Worm (Caenorhabditis elegans) whole organism, L3 larva: ENCODE results near the gene unc-132.

Experiments used
- R02D3.7 ChIP-seq: fragments of 150-350 bp; optimal IDR thresholded peaks from 2 replicates; lab custom pipeline; 2014; ENCODE audit warnings: missing biosample characterization, missing genetic modification characterization
- ZK546.5 ChIP-seq: sonication (generic microtip); optimal IDR thresholded peaks from 2 replicates; lab custom pipeline; 2017; ENCODE audit warnings: missing biosample characterization, missing genetic modification characterization
- ceh-16 ChIP-seq: sonication (generic microtip); optimal IDR thresholded peaks from 2 replicates; lab custom pipeline; 2017; ENCODE audit warnings: missing biosample characterization, missing genetic modification characterization
- ceh-82 ChIP-seq: fragments of 150-350 bp; optimal IDR thresholded peaks from 2 replicates; lab custom pipeline; 2014; ENCODE audit warnings: missing biosample characterization, missing genetic modification characterization
- daf-12 ChIP-seq: fragments of 150-350 bp; optimal IDR thresholded peaks from 2 replicates; lab custom pipeline; 2014; ENCODE audit warnings: missing biosample characterization, missing genetic modification reagents, missing genetic modification characterization
- egl-27 ChIP-seq: sonication (generic microtip); optimal IDR thresholded peaks from 4 replicates; lab custom pipeline; 2017; ENCODE audit warnings: missing biosample characterization, missing genetic modification reagents, missing genetic modification characterization
- egl-5 ChIP-seq: fragments of 150-350 bp; optimal IDR thresholded peaks from 2 replicates; lab custom pipeline; 2017; ENCODE audit warnings: missing biosample characterization, missing genetic modification reagents, missing genetic modification characterization, inconsistent platforms
- elt-1 ChIP-seq: fragments of 150-350 bp; optimal IDR thresholded peaks from 2 replicates; lab custom pipeline; 2014; ENCODE audit warnings: missing biosample characterization, missing genetic modification characterization
- elt-2 ChIP-seq: sonication (generic microtip); optimal IDR thresholded peaks from 2 replicates; lab custom pipeline; 2016; ENCODE audit warnings: missing genetic modification reagents, mild to moderate bottlenecking, missing genetic modification characterization, missing compliant biosample characterization
- elt-3 ChIP-seq, 3 experiments: fragments of 150-350 bp in 1 of 3; sonication (generic microtip) in 2 of 3; optimal IDR thresholded peaks; 2 replicates in 2 of 3; 4 replicates in 1 of 3; lab custom pipeline; 2014 to 2017; ENCODE audit warnings: missing biosample characterization in 3 of 3, missing genetic modification characterization in 3 of 3
- fkh-10 ChIP-seq: sonication (generic microtip); optimal IDR thresholded peaks from 2 replicates; lab custom pipeline; 2017; ENCODE audit warnings: missing biosample characterization, missing genetic modification reagents, missing genetic modification characterization
- fkh-2 ChIP-seq: fragments of 150-350 bp; optimal IDR thresholded peaks from 2 replicates; lab custom pipeline; 2014; ENCODE audit warnings: missing biosample characterization, missing genetic modification reagents, missing genetic modification characterization
- hmg-11 ChIP-seq: sonication (generic microtip); optimal IDR thresholded peaks from 2 replicates; lab custom pipeline; 2016; ENCODE audit warnings: missing genetic modification characterization, missing compliant biosample characterization
- jun-1 ChIP-seq: fragments of 150-350 bp; optimal IDR thresholded peaks from 2 replicates; lab custom pipeline; 2014; ENCODE audit warnings: missing biosample characterization, missing genetic modification reagents, missing genetic modification characterization
- lin-15B ChIP-seq: fragments of 150-350 bp; optimal IDR thresholded peaks from 2 replicates; lab custom pipeline; 2014; ENCODE audit warnings: missing biosample characterization, missing genetic modification characterization
- lin-39 ChIP-seq: fragments of 150-350 bp; optimal IDR thresholded peaks from 2 replicates; lab custom pipeline; 2018; ENCODE audit warnings: missing biosample characterization, missing genetic modification reagents, missing genetic modification characterization
- lsy-12 ChIP-seq: sonication (generic microtip); optimal IDR thresholded peaks from 2 replicates; lab custom pipeline; 2016; ENCODE audit warnings: mild to moderate bottlenecking, missing genetic modification characterization, missing compliant biosample characterization
- mml-1 ChIP-seq: fragments of 150-350 bp; sonication (generic microtip); optimal IDR thresholded peaks from 3 replicates; lab custom pipeline; 2014; ENCODE audit warnings: missing biosample characterization, missing genetic modification characterization
- nfya-1 ChIP-seq: sonication (generic microtip); optimal IDR thresholded peaks from 2 replicates; lab custom pipeline; 2017; ENCODE audit warnings: missing genetic modification characterization, mild to moderate bottlenecking, missing compliant biosample characterization, antibody characterized with exemption, moderate library complexity; ENCODE audit not compliant: insufficient read depth
- nhr-11 ChIP-seq: fragments of 150-350 bp; optimal IDR thresholded peaks from 2 replicates; lab custom pipeline; 2014; ENCODE audit warnings: missing biosample characterization, missing genetic modification characterization
- nhr-12 ChIP-seq: fragments of 150-350 bp; optimal IDR thresholded peaks from 2 replicates; lab custom pipeline; 2014; ENCODE audit warnings: missing biosample characterization, missing genetic modification characterization
- nhr-23 ChIP-seq: fragments of 150-350 bp; optimal IDR thresholded peaks from 2 replicates; lab custom pipeline; 2014; ENCODE audit warnings: missing biosample characterization, missing genetic modification reagents, missing genetic modification characterization
- nhr-237 ChIP-seq: fragments of 150-350 bp; optimal IDR thresholded peaks from 2 replicates; lab custom pipeline; 2014; ENCODE audit warnings: missing biosample characterization, missing genetic modification characterization
- nhr-25 ChIP-seq: sonication (generic microtip); optimal IDR thresholded peaks from 2 replicates; lab custom pipeline; 2017; ENCODE audit warnings: missing biosample characterization, missing genetic modification characterization
- nhr-43 ChIP-seq: sonication (generic microtip); optimal IDR thresholded peaks from 2 replicates; lab custom pipeline; 2016; ENCODE audit warnings: mild to moderate bottlenecking, missing genetic modification characterization, missing compliant biosample characterization; ENCODE audit not compliant: poor library complexity, severe bottlenecking
- nhr-76 ChIP-seq: fragments of 150-350 bp; sonication (generic microtip); optimal IDR thresholded peaks from 5 replicates; lab custom pipeline; 2014; ENCODE audit warnings: missing biosample characterization, missing genetic modification characterization
- nhr-77 ChIP-seq: fragments of 150-350 bp; optimal IDR thresholded peaks from 2 replicates; lab custom pipeline; 2014; ENCODE audit warnings: missing biosample characterization, missing genetic modification characterization
- pha-4 ChIP-seq: fragments of 150-350 bp; optimal IDR thresholded peaks from 2 replicates; lab custom pipeline; 2014; ENCODE audit warnings: missing biosample characterization, missing genetic modification reagents, missing genetic modification characterization
- pqm-1 ChIP-seq: fragments of 150-350 bp; optimal IDR thresholded peaks from 2 replicates; lab custom pipeline; 2017; ENCODE audit warnings: missing biosample characterization, missing genetic modification characterization, inconsistent platforms
- sea-2 ChIP-seq: fragments of 150-350 bp; sonication (generic microtip); optimal IDR thresholded peaks from 4 replicates; lab custom pipeline; 2014; ENCODE audit warnings: missing biosample characterization, missing genetic modification reagents, missing genetic modification characterization
- skn-1 ChIP-seq: fragments of 150-350 bp; optimal IDR thresholded peaks from 2 replicates; lab custom pipeline; 2014; ENCODE audit warnings: missing biosample characterization, missing genetic modification characterization
- snpc-4 ChIP-seq: fragments of 150-350 bp; optimal IDR thresholded peaks from 2 replicates; lab custom pipeline; 2014; ENCODE audit warnings: missing biosample characterization, missing genetic modification characterization
- tbx-2 ChIP-seq: sonication (generic microtip); optimal IDR thresholded peaks from 2 replicates; lab custom pipeline; 2016; ENCODE audit warnings: mild to moderate bottlenecking, missing genetic modification characterization, missing compliant biosample characterization
- unc-39 ChIP-seq: sonication (generic microtip); optimal IDR thresholded peaks from 4 replicates; lab custom pipeline; 2017; ENCODE audit warnings: missing biosample characterization, missing genetic modification characterization
- zag-1 ChIP-seq: fragments of 150-350 bp; optimal IDR thresholded peaks from 2 replicates; lab custom pipeline; 2014; ENCODE audit warnings: missing biosample characterization, missing genetic modification characterization
- ztf-11 ChIP-seq: fragments of 150-350 bp; optimal IDR thresholded peaks from 2 replicates; lab custom pipeline; 2014; ENCODE audit warnings: missing biosample characterization, missing genetic modification characterization

unc-132 gene

ce11 chrV:3686899-3687298, at the start of gene unc-132:
Gene unc-132, plus strand, starts transcription at chrV:3687106.
- no peak for TF ChIP-seq elt-1
- TF ChIP-seq R02D3.7: no peak

- TF ChIP-seq daf-12 (no peak), mml-1 (tag; lab: Kevin White, UChicago) (no peak), ceh-16 (no peak)
- TF ChIP-seq, all 47 proteins: peak for 0
Observed at ce11 chrV:3639873-3640272, 47.0 kb upstream of the unc-132 start.

- TF ChIP-seq unc-39 (tag; lab: Kevin White, UChicago) (no peak), nhr-11 (tag; lab: Kevin White, UChicago) (no peak), elt-2 (peak; percentile 90), jun-1 (tag; lab: Kevin White, UChicago) (peak; percentile 66), pqm-1 (peak; percentile 84), nhr-25 (tag; lab: Kevin White, UChicago) (peak; percentile 11), pha-4 (tag; lab: Kevin White, UChicago) (peak; percentile 91), nhr-77 (tag; lab: Kevin White, UChicago) (peak; percentile 30), nhr-12 (tag; lab: Kevin White, UChicago) (no peak), lsy-12 (tag; lab: Kevin White, UChicago) (no peak), R02D3.7 (no peak), fkh-2 (no peak), nhr-76 (tag; lab: Kevin White, UChicago) (no peak), skn-1 (no peak), tbx-2 (tag; lab: Kevin White, UChicago) (no peak), egl-27 (tag; lab: Kevin White, UChicago) (no peak), zag-1 (tag; lab: Kevin White, UChicago) (no peak), lin-15B (no peak), lin-39 (tag; lab: Kevin White, UChicago) (no peak), nfya-1 (tag; lab: Kevin White, UChicago) (no peak), elt-3 (tag; optimal IDR thresholded peaks at IDR 0.05; lab: Kevin White, UChicago) (no peak), nhr-23 (tag; lab: Kevin White, UChicago) (peak; percentile 55), snpc-4 (tag; lab: Kevin White, UChicago) (no peak), elt-1 (no peak)
Observed at ce11 chrV:3644193-3644693, 42.7 kb upstream of the unc-132 start, which contains the start of gene F59B1.8. Gene F59B1.8, minus strand, starts transcription at chrV:3644243.

ce11 chrV:3647862-3648261, 39.0 kb upstream of the unc-132 start, which contains the start of gene F59B1.10:
Gene F59B1.10, minus strand, starts transcription at chrV:3647962.
- no peak for TF ChIP-seq ceh-82

ce11 chrV:3649473-3649872, 37.4 kb upstream of the unc-132 start, which contains the start of gene str-114:
Gene str-114, plus strand, starts transcription at chrV:3649773.
- no peak for TF ChIP-seq egl-27 (tag; lab: Kevin White, UChicago)
- no peak for TF ChIP-seq nhr-43 (tag; lab: Kevin White, UChicago)
- no peak for TF ChIP-seq lin-15B
- no peak for TF ChIP-seq jun-1 (tag; lab: Kevin White, UChicago)
- TF ChIP-seq sea-2 (GFP tag; lab: Kevin White, UChicago): no peak
- no peak for TF ChIP-seq elt-3 (tag; optimal IDR thresholded peaks at IDR 0.05; lab: Kevin White, UChicago)
- no peak for TF ChIP-seq ceh-82
- TF ChIP-seq nhr-237 (tag; lab: Kevin White, UChicago): no peak
- no peak for TF ChIP-seq fkh-10 (GFP tag; lab: Kevin White, UChicago)
- TF ChIP-seq ceh-16: no peak
- TF ChIP-seq, all 47 proteins: peak for 0

- TF ChIP-seq nfya-1 (tag; lab: Kevin White, UChicago) (no peak), pha-4 (tag; lab: Kevin White, UChicago) (no peak), egl-5 (tag; lab: Kevin White, UChicago) (no peak), ztf-11 (tag; lab: Kevin White, UChicago) (no peak), elt-3 (tag; optimal IDR thresholded peaks at IDR 0.05; lab: Kevin White, UChicago) (no peak), egl-27 (tag; lab: Kevin White, UChicago) (no peak), ZK546.5 (tag; lab: Kevin White, UChicago) (no peak), hmg-11 (no peak), jun-1 (tag; lab: Kevin White, UChicago) (no peak), nhr-25 (tag; lab: Kevin White, UChicago) (no peak), fkh-10 (GFP tag; lab: Kevin White, UChicago) (no peak)
Observed at ce11 chrV:3659472-3659871, 27.4 kb upstream of the unc-132 start, which contains the start of gene acr-23. Gene acr-23, minus strand, starts transcription at chrV:3659572.
